Fruit fly (Drosophila melanogaster) whole organism, prepupa: ENCODE data around the gene Sap30.

Experiments
- CG10631 ChIP-seq: fragments of 200-800 bp; sonication (Bioruptor generic); optimal IDR thresholded peaks from 2 replicates; lab custom pipeline; 2016; ENCODE audit warnings: missing biosample characterization, missing genetic modification characterization
- CG4318 ChIP-seq: fragments of 200-800 bp; sonication (Bioruptor generic); optimal IDR thresholded peaks from 3 replicates; lab custom pipeline; 2017; ENCODE audit warnings: missing biosample characterization, mild to moderate bottlenecking, missing genetic modification characterization
- CG6163 ChIP-seq: fragments of 200-800 bp; sonication (Bioruptor generic); IDR thresholded peaks from 3 replicates; pipeline ENCODE4 v1.3.6; 2022; ENCODE audit warnings: missing biosample characterization, missing genetic modification characterization
- CG6276 ChIP-seq: fragments of 200-800 bp; sonication (Bioruptor generic); optimal IDR thresholded peaks from 2 replicates; lab custom pipeline; 2017; ENCODE audit warnings: missing biosample characterization, mild to moderate bottlenecking, missing genetic modification characterization
- CG7368 ChIP-seq: fragments of 200-800 bp; sonication (Bioruptor generic); optimal IDR thresholded peaks from 3 replicates; lab custom pipeline; 2016; ENCODE audit warnings: missing biosample characterization, missing genetic modification characterization
- CG8119 ChIP-seq: fragments of 200-800 bp; sonication (Bioruptor generic); IDR thresholded peaks from 3 replicates; pipeline ENCODE4 v1.3.6; 2022; ENCODE audit warnings: missing biosample characterization, missing genetic modification characterization
- Eip75B ChIP-seq: fragments of 200-800 bp; sonication (Bioruptor generic); optimal IDR thresholded peaks from 3 replicates; lab custom pipeline; 2016; ENCODE audit warnings: missing biosample characterization, missing genetic modification characterization
- Eip78C ChIP-seq: fragments of 200-800 bp; sonication (Bioruptor generic); peaks from one replicate; lab custom pipeline; 2016; ENCODE audit warnings: missing biosample characterization, missing genetic modification characterization
- Eip93F ChIP-seq: fragments of 200-800 bp; sonication (Bioruptor generic); optimal IDR thresholded peaks from 2 replicates; lab custom pipeline; 2016; ENCODE audit warnings: missing biosample characterization, mild to moderate bottlenecking, missing genetic modification characterization
- Sox14 ChIP-seq: fragments of 200-800 bp; sonication (Bioruptor generic); optimal IDR thresholded peaks from 3 replicates; lab custom pipeline; 2016; ENCODE audit warnings: missing biosample characterization, missing genetic modification characterization
- Sox15 ChIP-seq: fragments of 200-800 bp; sonication (Bioruptor generic); optimal IDR thresholded peaks from 3 replicates; lab custom pipeline; 2016; ENCODE audit warnings: missing biosample characterization, missing genetic modification characterization
- dsx ChIP-seq: fragments of 200-800 bp; optimal IDR thresholded peaks from 3 replicates; lab custom pipeline; 2019; ENCODE audit warnings: missing biosample characterization, mild to moderate bottlenecking, missing genetic modification characterization, moderate library complexity; ENCODE audit not compliant: poor library complexity, severe bottlenecking
- eg ChIP-seq: fragments of 200-800 bp; sonication (Bioruptor generic); IDR thresholded peaks from 3 replicates; pipeline ENCODE4 v1.3.6; 2022; ENCODE audit warnings: missing biosample characterization, missing genetic modification characterization
- esn ChIP-seq: fragments of 200-800 bp; sonication (Bioruptor generic); optimal IDR thresholded peaks from 2 replicates; lab custom pipeline; 2016; ENCODE audit warnings: missing biosample characterization, mild to moderate bottlenecking, missing genetic modification characterization, moderate library complexity
- fd85E ChIP-seq: fragments of 200-800 bp; sonication (Bioruptor generic); optimal IDR thresholded peaks from 3 replicates; lab custom pipeline; 2016; ENCODE audit warnings: missing biosample characterization, missing genetic modification characterization
- fkh ChIP-seq: fragments of 200-800 bp; sonication (Bioruptor generic); optimal IDR thresholded peaks from 3 replicates; lab custom pipeline; 2017; ENCODE audit warnings: missing biosample characterization, mild to moderate bottlenecking, missing genetic modification characterization, moderate library complexity
- pdm3 ChIP-seq: fragments of 200-800 bp; sonication (Bioruptor generic); optimal IDR thresholded peaks from 3 replicates; lab custom pipeline; 2016; ENCODE audit warnings: missing biosample characterization, missing genetic modification characterization
- ss ChIP-seq, 2 experiments: fragments of 200-800 bp; sonication (Bioruptor generic); optimal IDR thresholded peaks; 2 replicates in 1 of 2; 3 replicates in 1 of 2; lab custom pipeline; 2017 to 2018; ENCODE audit warnings: mild to moderate bottlenecking in 2 of 2, missing biosample characterization in 2 of 2, missing genetic modification characterization in 2 of 2, moderate library complexity in 1 of 2
- svp ChIP-seq: fragments of 200-800 bp; sonication (Bioruptor generic); peaks from one replicate; lab custom pipeline; 2016; ENCODE audit warnings: missing biosample characterization, missing genetic modification characterization
- vri ChIP-seq: fragments of 200-800 bp; sonication (Bioruptor generic); optimal IDR thresholded peaks from 3 replicates; lab custom pipeline; 2016; ENCODE audit warnings: missing biosample characterization, mild to moderate bottlenecking, missing genetic modification characterization

Gene Sap30

DNA sequence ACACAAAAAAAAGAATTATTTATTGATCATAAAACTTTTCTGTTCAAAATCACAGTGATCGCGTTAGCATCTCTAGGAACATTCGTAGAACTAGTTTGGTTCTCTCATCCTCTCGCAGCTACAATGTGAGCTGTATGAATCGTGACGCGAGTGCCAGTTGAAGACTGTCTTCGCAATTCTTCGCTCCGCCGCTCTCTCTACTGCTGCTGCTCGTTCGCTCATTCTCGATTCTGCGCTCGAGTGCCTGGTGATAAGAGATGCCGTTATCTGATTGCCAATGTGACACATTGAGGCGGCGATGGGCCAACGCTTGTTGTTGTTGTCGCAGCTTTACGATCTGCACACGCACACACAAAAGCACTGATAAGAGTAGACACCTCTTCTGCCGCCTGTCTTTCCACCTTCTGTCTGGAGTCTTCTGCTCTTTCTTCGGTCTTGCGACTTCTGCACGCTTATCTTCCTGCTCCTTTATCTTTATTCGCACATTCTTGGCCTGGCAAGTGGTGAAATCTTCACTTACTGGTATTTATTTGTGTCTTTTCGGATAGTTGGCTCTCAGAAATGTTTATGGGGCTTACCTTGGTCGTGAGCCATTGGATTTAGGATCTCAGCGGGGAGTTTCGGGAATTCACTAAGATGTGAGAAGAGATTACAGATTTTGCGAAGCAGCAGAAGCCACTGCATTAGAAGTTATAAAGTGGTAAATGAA is 49.2 kb downstream of the Sap30 start:
- TF ChIP-seq Sox15 (GFP tag; lab: Kevin White, UChicago) = no peak
- TF ChIP-seq CG6163 (GFP tag; lab: Robert Waterston, UW) = 0 out of 3 replicates have a peak, but pooled peaks have one; percentile 30
- TF ChIP-seq ss (GFP tag; optimal IDR thresholded peaks at IDR 0.05; lab: Kevin White, UChicago) = peak in 1 of 2 experiments; percentile 23
- 0 out of 3 replicates have a peak, but pooled peaks have one; percentile 19 for TF ChIP-seq eg (GFP tag; lab: Robert Waterston, UW)
- TF ChIP-seq svp (GFP tag; lab: Kevin White, UChicago) = peak; percentile 82
- no peak for TF ChIP-seq CG4318
- TF ChIP-seq fkh (GFP tag; lab: Kevin White, UChicago) = peak; percentile 1
- peak; percentile 58 for TF ChIP-seq dsx (GFP tag; lab: Kevin White, UChicago)

dm6 chrX:16836805-16837333 is 49.8 kb downstream of the Sap30 start:
- TF ChIP-seq svp (GFP tag; lab: Kevin White, UChicago) (peak; percentile 69), CG10631 (GFP tag; lab: Kevin White, UChicago) (no peak), vri (peak; percentile 48), Eip78C (GFP tag; lab: Kevin White, UChicago) (peak; percentile 28)

- no peak for TF ChIP-seq Sox14 (GFP tag; lab: Kevin White, UChicago)
- TF ChIP-seq esn = no peak
- no peak for TF ChIP-seq fd85E (GFP tag; lab: Kevin White, UChicago)
- TF ChIP-seq Eip75B (GFP tag; lab: Kevin White, UChicago) = no peak
- peak; percentile 11 for TF ChIP-seq Eip93F (GFP tag; lab: Kevin White, UChicago)
- peak; percentile 31 for TF ChIP-seq fkh (GFP tag; lab: Kevin White, UChicago)
- TF ChIP-seq CG6276 (GFP tag; lab: Kevin White, UChicago) = no peak
These were observed 50.6 kb downstream of the Sap30 start for dm6 chrX:16837588-16838178.

dm6 chrX:16839033-16839432 is 52.0 kb downstream of the Sap30 start:
- TF ChIP-seq eg (GFP tag; lab: Robert Waterston, UW) (peak; percentile 45; the same call in 1 of the 3 replicates), CG8119 (GFP tag; lab: Robert Waterston, UW) (0 out of 3 replicates have a peak, but pooled peaks have one; percentile 17), pdm3 (GFP tag; lab: Kevin White, UChicago) (no peak), CG7368 (GFP tag; lab: Kevin White, UChicago) (no peak), CG6276 (GFP tag; lab: Kevin White, UChicago) (peak; percentile 7), Eip78C (GFP tag; lab: Kevin White, UChicago) (peak; percentile 11), CG6163 (GFP tag; lab: Robert Waterston, UW) (0 out of 3 replicates have a peak, but pooled peaks have one; percentile 13)
